Worm (Caenorhabditis elegans) whole organism, L4 larva: ENCODE data around the gene ppm-1.H.

Experiments
- ces-1 ChIP-seq: fragments of 150-350 bp; sonication (generic microtip); optimal IDR thresholded peaks from 4 replicates; lab custom pipeline; 2014; ENCODE audit warnings: missing biosample characterization, missing genetic modification reagents, missing genetic modification characterization
- hlh-11 ChIP-seq: fragments of 200-800 bp; sonication (Bioruptor generic); optimal IDR thresholded peaks from 2 replicates; lab custom pipeline; 2018; ENCODE audit warnings: mild to moderate bottlenecking, missing genetic modification characterization, missing compliant biosample characterization
- jun-1 ChIP-seq: fragments of 150-350 bp; optimal IDR thresholded peaks from 2 replicates; lab custom pipeline; 2014; ENCODE audit warnings: missing biosample characterization, missing genetic modification reagents, missing genetic modification characterization
- mdl-1 ChIP-seq, 2 experiments: fragments of 150-350 bp in 1 of 2; sonication (generic microtip) in 1 of 2; optimal IDR thresholded peaks; 2 replicates each; lab custom pipeline; 2014 to 2017; ENCODE audit warnings: missing biosample characterization in 2 of 2, missing genetic modification characterization in 2 of 2
- mep-1 ChIP-seq: fragments of 150-350 bp; sonication (generic microtip); optimal IDR thresholded peaks from 3 replicates; lab custom pipeline; 2014; ENCODE audit warnings: missing biosample characterization, missing genetic modification characterization
- mxl-3 ChIP-seq: fragments of 200-800 bp; sonication (Bioruptor generic); optimal IDR thresholded peaks from 2 replicates; lab custom pipeline; 2018; ENCODE audit warnings: mild to moderate bottlenecking, missing genetic modification characterization, missing compliant biosample characterization
- nhr-42 ChIP-seq: fragments of 200-800 bp; sonication (Bioruptor generic); IDR thresholded peaks from 2 replicates; pipeline ENCODE4 v1.3.6; 2022; ENCODE audit warnings: missing genetic modification characterization, missing compliant biosample characterization
- nhr-6 ChIP-seq: fragments of 150-350 bp; optimal IDR thresholded peaks from 2 replicates; lab custom pipeline; 2014; ENCODE audit warnings: missing biosample characterization, missing genetic modification characterization
- nhr-77 ChIP-seq: fragments of 150-350 bp; optimal IDR thresholded peaks from 2 replicates; lab custom pipeline; 2014; ENCODE audit warnings: missing biosample characterization, missing genetic modification characterization
- vab-7 ChIP-seq: fragments of 200-800 bp; sonication (Bioruptor generic); IDR thresholded peaks from 2 replicates; pipeline ENCODE4 v1.3.6; 2022; ENCODE audit warnings: missing genetic modification reagents, missing genetic modification characterization, missing compliant biosample characterization
- ztf-11 ChIP-seq: fragments of 150-350 bp; optimal IDR thresholded peaks from 2 replicates; lab custom pipeline; 2014; ENCODE audit warnings: missing biosample characterization, missing genetic modification characterization

- no peak for TF ChIP-seq hlh-11
- TF ChIP-seq nhr-6 (tag; lab: Kevin White, UChicago) = no peak
- no peak for TF ChIP-seq nhr-42 (GFP tag; lab: Robert Waterston, UW)
- no peak for TF ChIP-seq mep-1 (tag; lab: Kevin White, UChicago)
- TF ChIP-seq ztf-11 (tag; lab: Kevin White, UChicago) = no peak
- no peak for TF ChIP-seq mdl-1 (tag; optimal IDR thresholded peaks at IDR 0.05; lab: Kevin White, UChicago)
- no peak for TF ChIP-seq vab-7 (GFP tag; lab: Robert Waterston, UW)
- no peak for TF ChIP-seq mxl-3 (GFP tag; lab: Kevin White, UChicago)
- TF ChIP-seq nhr-77 = no peak
- no peak for TF ChIP-seq ces-1 (GFP tag; lab: Kevin White, UChicago)
- no peak for TF ChIP-seq jun-1 (tag; lab: Kevin White, UChicago)
These were observed 15.5 kb downstream of the ppm-1.H start, which contains the start of gene dnj-26 for ce11 chrIV:12252579-12252978.
